Worm (Caenorhabditis elegans): Measurements from ENCODE around the gene sth-1.

Gene sth-1

DNA sequence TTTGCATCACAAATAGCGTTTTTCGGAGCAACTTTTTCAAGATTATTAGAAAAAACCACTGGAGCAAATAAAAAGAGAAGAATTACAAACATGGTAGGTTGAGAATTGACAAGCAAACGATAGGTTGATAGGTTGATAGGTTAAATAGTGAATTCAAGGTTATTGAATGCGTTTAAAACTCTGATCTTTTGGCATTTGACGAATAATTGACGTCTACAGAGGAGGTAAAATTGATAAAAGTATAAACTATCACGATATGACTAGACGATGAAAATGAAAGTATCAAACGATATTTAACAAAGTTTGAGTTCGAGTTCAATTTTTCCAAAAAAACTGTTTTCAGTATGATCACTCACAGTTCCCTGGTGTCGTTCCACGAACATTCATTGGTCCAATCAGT is 16.0 kb upstream of the sth-1 start, which contains the start of gene ZC513.14:
TSS of gene ZC513.14 (minus strand) at position 101 of the 400 bp plus-strand sequence.
- TF ChIP-seq ztf-29 (GFP tag; IDR thresholded peaks at IDR 0.05) (no peak), ztf-23 (GFP tag; IDR thresholded peaks at IDR 0.05) (no peak), klf-2 (GFP tag; conservative IDR thresholded peaks at IDR 0.05) (no peak), tab-1 (GFP tag; IDR thresholded peaks at IDR 0.05) (no peak)

- TF ChIP-seq ztf-23 (GFP tag; IDR thresholded peaks at IDR 0.05) (peak; percentile 56; the same call in 1 of the 2 replicates), T22C8.4 (GFP tag; IDR thresholded peaks at IDR 0.05) (no peak), flt-1 (GFP tag; IDR thresholded peaks at IDR 0.05) (peak; percentile 38)
These were observed 12.8 kb upstream of the sth-1 start for ce11 chrV:8039085-8039525.

DNA sequence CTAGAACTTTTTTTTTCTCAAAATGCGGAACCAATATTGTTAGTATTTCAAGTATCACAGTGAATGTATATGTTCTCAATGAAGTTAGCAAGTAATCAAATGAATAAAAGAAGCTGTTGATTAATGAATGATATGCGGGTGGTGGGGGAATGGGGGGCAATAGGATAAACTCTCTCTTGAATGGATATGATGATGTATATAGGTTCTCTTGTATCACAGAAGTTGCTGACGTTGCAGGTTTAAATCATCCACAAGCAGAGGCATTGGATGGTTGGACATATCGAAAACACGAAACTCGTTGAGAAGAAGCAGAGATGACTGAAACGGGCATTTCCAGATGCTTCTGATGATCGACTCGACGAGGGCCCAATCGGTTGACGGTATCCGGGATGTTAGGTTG is 12.3 kb upstream of the sth-1 start:
- peak; percentile 58; the same call in 1 of the 2 replicates for TF ChIP-seq flt-1 (GFP tag; IDR thresholded peaks at IDR 0.05)
- TF ChIP-seq klf-2 (GFP tag; conservative IDR thresholded peaks at IDR 0.05): no peak
- TF ChIP-seq ztf-29 (GFP tag; IDR thresholded peaks at IDR 0.05): no peak
- no peak for TF ChIP-seq tab-1 (GFP tag; IDR thresholded peaks at IDR 0.05)

- no peak for TF ChIP-seq ref-1 (GFP tag; conservative IDR thresholded peaks at IDR 0.05)
- no peak for TF ChIP-seq med-1 (GFP tag; optimal IDR thresholded peaks at IDR 0.05; ENCODE audit: insufficient read depth)
- TF ChIP-seq T22C8.4 (GFP tag; IDR thresholded peaks at IDR 0.05): no peak
- no peak for TF ChIP-seq ztf-29 (GFP tag; IDR thresholded peaks at IDR 0.05)
- TF ChIP-seq flt-1 (GFP tag; IDR thresholded peaks at IDR 0.05): no peak
- TF ChIP-seq cog-1 (tag; optimal IDR thresholded peaks at IDR 0.05): no peak
- no peak for TF ChIP-seq klf-2 (GFP tag; conservative IDR thresholded peaks at IDR 0.05)
- no peak for TF ChIP-seq tab-1 (GFP tag; IDR thresholded peaks at IDR 0.05)
- no peak for TF ChIP-seq ztf-23 (GFP tag; IDR thresholded peaks at IDR 0.05)
These were observed 11.5 kb upstream of the sth-1 start for ce11 chrV:8040247-8041084.

ce11 chrV:8041336-8041868 is 10.5 kb upstream of the sth-1 start:
- TF ChIP-seq cog-1 (tag; optimal IDR thresholded peaks at IDR 0.05) (no peak), tab-1 (GFP tag; IDR thresholded peaks at IDR 0.05) (no peak), T22C8.4 (GFP tag; IDR thresholded peaks at IDR 0.05) (no peak), ztf-23 (GFP tag; IDR thresholded peaks at IDR 0.05) (no peak), ref-1 (GFP tag; conservative IDR thresholded peaks at IDR 0.05) (no peak), ztf-29 (GFP tag; IDR thresholded peaks at IDR 0.05) (no peak), klf-2 (GFP tag; conservative IDR thresholded peaks at IDR 0.05) (no peak), med-1 (GFP tag; optimal IDR thresholded peaks at IDR 0.05; ENCODE audit: insufficient read depth) (no peak), flt-1 (GFP tag; IDR thresholded peaks at IDR 0.05) (no peak)

- TF ChIP-seq T22C8.4 (GFP tag; IDR thresholded peaks at IDR 0.05): no peak
- no peak for TF ChIP-seq ztf-29 (GFP tag; IDR thresholded peaks at IDR 0.05)
- no peak for TF ChIP-seq med-1 (GFP tag; optimal IDR thresholded peaks at IDR 0.05; ENCODE audit: insufficient read depth)
- TF ChIP-seq cog-1 (tag; optimal IDR thresholded peaks at IDR 0.05): no peak
- no peak for TF ChIP-seq tab-1 (GFP tag; IDR thresholded peaks at IDR 0.05)
- TF ChIP-seq ref-1 (GFP tag; conservative IDR thresholded peaks at IDR 0.05): no peak
- no peak for TF ChIP-seq flt-1 (GFP tag; IDR thresholded peaks at IDR 0.05)
- TF ChIP-seq ztf-23 (GFP tag; IDR thresholded peaks at IDR 0.05): no peak
- TF ChIP-seq klf-2 (GFP tag; conservative IDR thresholded peaks at IDR 0.05): no peak
These were observed 8.3 kb upstream of the sth-1 start for ce11 chrV:8043664-8044063.

- no peak for TF ChIP-seq cog-1 (tag; optimal IDR thresholded peaks at IDR 0.05)
- no peak for TF ChIP-seq tab-1 (GFP tag; IDR thresholded peaks at IDR 0.05)
- no peak for TF ChIP-seq ztf-23 (GFP tag; IDR thresholded peaks at IDR 0.05)
- no peak for TF ChIP-seq med-1 (GFP tag; optimal IDR thresholded peaks at IDR 0.05; ENCODE audit: insufficient read depth)
- TF ChIP-seq ref-1 (GFP tag; conservative IDR thresholded peaks at IDR 0.05): no peak
- TF ChIP-seq T22C8.4 (GFP tag; IDR thresholded peaks at IDR 0.05): no peak
- no peak for TF ChIP-seq klf-2 (GFP tag; conservative IDR thresholded peaks at IDR 0.05)
- TF ChIP-seq flt-1 (GFP tag; IDR thresholded peaks at IDR 0.05): no peak
- TF ChIP-seq ztf-29 (GFP tag; IDR thresholded peaks at IDR 0.05): no peak
These were observed 7.0 kb upstream of the sth-1 start for ce11 chrV:8044957-8045356.

- TF ChIP-seq T22C8.4 (GFP tag; IDR thresholded peaks at IDR 0.05) (no peak), ztf-23 (GFP tag; IDR thresholded peaks at IDR 0.05) (no peak), cog-1 (tag; optimal IDR thresholded peaks at IDR 0.05) (no peak), ztf-29 (GFP tag; IDR thresholded peaks at IDR 0.05) (no peak), ref-1 (GFP tag; conservative IDR thresholded peaks at IDR 0.05) (no peak), klf-2 (GFP tag; conservative IDR thresholded peaks at IDR 0.05) (no peak), med-1 (GFP tag; optimal IDR thresholded peaks at IDR 0.05; ENCODE audit: insufficient read depth) (no peak), tab-1 (GFP tag; IDR thresholded peaks at IDR 0.05) (no peak), flt-1 (GFP tag; IDR thresholded peaks at IDR 0.05) (no peak)
These were observed 5.2 kb upstream of the sth-1 start, which contains the start of gene ZC513.3 for ce11 chrV:8046706-8047105. ZC513.3 (plus strand) TSS chrV:8047006.

ce11 chrV:8050059-8050677 is 1.8 kb upstream of the sth-1 start:
- TF ChIP-seq ref-1 (GFP tag; conservative IDR thresholded peaks at IDR 0.05): no peak
- no peak for TF ChIP-seq cog-1 (tag; optimal IDR thresholded peaks at IDR 0.05)
- no peak for TF ChIP-seq T22C8.4 (GFP tag; IDR thresholded peaks at IDR 0.05)

DNA sequence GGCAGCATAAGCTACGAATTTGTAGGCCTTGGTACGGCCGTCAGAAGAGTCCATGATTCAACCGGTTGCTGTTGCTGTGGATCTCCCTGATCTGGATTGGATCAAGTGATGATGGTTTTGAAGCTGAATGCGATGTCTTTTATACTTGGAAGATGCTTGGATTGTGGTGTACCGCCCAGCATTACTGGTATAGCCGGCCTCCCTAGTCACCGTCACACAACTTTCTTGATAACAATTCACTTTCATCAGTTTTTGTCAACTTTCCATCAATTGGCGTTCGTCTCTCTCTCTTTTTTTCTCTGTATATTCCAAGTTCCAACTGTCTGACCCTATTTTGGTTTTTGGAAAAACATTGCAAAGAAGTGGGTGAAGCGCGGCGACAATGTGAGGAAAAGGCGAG is 1.1 kb upstream of the sth-1 start, which contains the start of gene col-43:
TSS of gene col-43 (minus strand) at position 101 of the 400 bp plus-strand sequence.
- TF ChIP-seq ztf-29 (GFP tag; IDR thresholded peaks at IDR 0.05) (no peak), med-1 (GFP tag; optimal IDR thresholded peaks at IDR 0.05; ENCODE audit: insufficient read depth) (no peak), ref-1 (GFP tag; conservative IDR thresholded peaks at IDR 0.05) (no peak), klf-2 (GFP tag; conservative IDR thresholded peaks at IDR 0.05) (no peak), ztf-23 (GFP tag; IDR thresholded peaks at IDR 0.05) (no peak), tab-1 (GFP tag; IDR thresholded peaks at IDR 0.05) (no peak), T22C8.4 (GFP tag; IDR thresholded peaks at IDR 0.05) (no peak), cog-1 (tag; optimal IDR thresholded peaks at IDR 0.05) (no peak), flt-1 (GFP tag; IDR thresholded peaks at IDR 0.05) (no peak)
